Worm (Caenorhabditis elegans) whole organism, mixed stage, embryonic: ENCODE measurements around the gene Y41G9A.17.

Experiments
- lsy-2 ChIP-seq: fragments of 150-350 bp; optimal IDR thresholded peaks from 2 replicates; lab custom pipeline; 2014; ENCODE audit warnings: missing biosample characterization, missing genetic modification characterization
- nhr-237 ChIP-seq: fragments of 150-350 bp; optimal IDR thresholded peaks from 2 replicates; lab custom pipeline; 2014; ENCODE audit warnings: missing biosample characterization, missing genetic modification characterization
- nhr-76 ChIP-seq: sonication (generic microtip); optimal IDR thresholded peaks from 2 replicates; lab custom pipeline; 2017; ENCODE audit warnings: missing biosample characterization, missing genetic modification characterization
- pha-4 ChIP-seq: fragments of 150-350 bp; optimal IDR thresholded peaks from 2 replicates; lab custom pipeline; 2018; ENCODE audit warnings: missing biosample characterization, missing genetic modification reagents, missing genetic modification characterization
- unc-62 ChIP-seq: fragments of 150-350 bp; optimal IDR thresholded peaks from 2 replicates; lab custom pipeline; 2014; ENCODE audit warnings: missing biosample characterization, missing genetic modification reagents, missing genetic modification characterization

DNA sequence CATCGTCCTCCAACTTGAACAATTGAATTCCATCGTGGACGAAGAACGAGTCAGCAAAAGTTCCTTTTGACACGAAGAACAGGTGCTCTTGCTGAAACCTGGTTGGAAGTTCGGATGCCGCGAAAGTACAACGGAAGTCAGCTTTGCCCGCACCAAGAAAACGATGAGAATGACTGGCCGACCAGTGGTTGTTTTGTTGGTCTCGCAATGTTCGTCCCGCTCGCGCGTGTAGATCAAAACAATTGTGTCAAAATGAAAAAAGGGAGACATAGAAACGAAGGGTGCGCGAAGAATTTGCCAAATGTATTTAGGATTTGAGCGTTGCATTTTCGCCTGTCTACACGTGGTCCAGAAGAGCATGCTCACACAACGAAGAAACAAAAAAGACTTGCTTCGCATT lies 29.5 kb upstream of the Y41G9A.17 start, which contains the start of gene M02F4.1:
- TF ChIP-seq lsy-2 (tag; lab: Kevin White, UChicago) (no peak), nhr-76 (tag; lab: Kevin White, UChicago) (no peak), nhr-237 (no peak), unc-62 (no peak), pha-4 (tag; lab: Kevin White, UChicago) (no peak)
